Worm (Caenorhabditis elegans): ENCODE data around the gene adt-3.

The adt-3 gene

DNA sequence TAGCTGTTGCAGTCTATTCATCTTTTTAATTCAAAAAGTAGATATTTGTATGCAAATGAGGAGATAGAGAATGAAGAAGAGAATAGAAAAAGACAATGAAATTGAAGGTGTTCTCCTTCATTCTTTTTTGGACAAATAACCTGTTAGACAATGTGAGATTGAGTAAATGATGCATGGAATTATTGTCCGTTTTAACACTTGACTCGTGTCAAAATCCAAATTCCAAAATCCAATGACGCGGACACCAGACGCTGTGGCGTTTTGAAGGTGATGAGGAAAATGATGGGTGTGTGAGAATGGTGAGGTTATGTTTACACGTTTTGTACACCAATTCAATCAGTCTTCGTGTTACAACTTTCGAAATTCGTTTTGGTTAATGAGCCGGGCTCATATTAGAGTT lies 47.7 kb downstream of the adt-3 start:
- TF ChIP-seq hlh-26 (GFP tag; conservative IDR thresholded peaks at IDR 0.05) = no peak
- no peak for TF ChIP-seq D2030.7 (GFP tag; IDR thresholded peaks at IDR 0.05)
- TF ChIP-seq ama-1 (optimal IDR thresholded peaks at IDR 0.05) = no peak
- no peak for TF ChIP-seq ama-1 (GFP tag; optimal IDR thresholded peaks at IDR 0.05)
- TF ChIP-seq attf-6 (GFP tag; IDR thresholded peaks at IDR 0.05) = no peak
- TF ChIP-seq fkh-3 (tag; optimal IDR thresholded peaks at IDR 0.05) = no peak
- no peak for TF ChIP-seq rcor-1 (GFP tag; IDR thresholded peaks at IDR 0.05)
- TF ChIP-seq athp-1 (tag; optimal IDR thresholded peaks at IDR 0.05) = no peak
- no peak for TF ChIP-seq lin-54 (GFP tag; optimal IDR thresholded peaks at IDR 0.05)
- TF ChIP-seq T07F8.4 (tag; optimal IDR thresholded peaks at IDR 0.05) = no peak
- TF ChIP-seq ceh-79 (tag; optimal IDR thresholded peaks at IDR 0.05) = no peak
- no peak for TF ChIP-seq ceh-27 (GFP tag; optimal IDR thresholded peaks at IDR 0.05)
- TF ChIP-seq attf-5 (GFP tag; optimal IDR thresholded peaks at IDR 0.05) = no peak
- no peak for TF ChIP-seq lin-35 (GFP tag; optimal IDR thresholded peaks at IDR 0.05)
- no peak for TF ChIP-seq ccch-3 (GFP tag; optimal IDR thresholded peaks at IDR 0.05)
- no peak for TF ChIP-seq snpc-3.4 (tag; optimal IDR thresholded peaks at IDR 0.05)
- TF ChIP-seq ceh-100 (GFP tag; IDR thresholded peaks at IDR 0.05) = no peak
- TF ChIP-seq hrde-1 (tag; optimal IDR thresholded peaks at IDR 0.05; ENCODE audit: borderline replicate concordance) = no peak
- no peak for TF ChIP-seq nhr-120 (GFP tag; IDR thresholded peaks at IDR 0.05)
- TF ChIP-seq hlh-12 (tag; optimal IDR thresholded peaks at IDR 0.05) = no peak

DNA sequence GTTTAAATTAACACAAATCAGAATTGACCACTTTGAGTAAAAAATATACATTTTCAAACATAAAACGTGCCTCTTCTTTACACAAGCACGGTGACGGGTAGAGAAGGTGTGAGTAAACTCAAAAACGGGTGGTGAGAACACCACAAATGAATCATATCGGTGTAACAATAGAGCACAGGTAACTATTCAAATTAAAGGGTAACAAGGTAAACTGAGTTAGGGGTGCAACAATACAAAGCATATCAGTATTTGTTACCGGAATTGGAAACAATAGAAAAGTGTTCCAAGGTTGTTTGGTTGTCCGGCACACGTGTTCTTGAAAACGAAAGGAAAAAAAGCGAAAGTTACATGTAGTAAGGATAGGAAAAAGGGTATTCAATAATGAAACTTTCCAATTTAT lies 50.9 kb downstream of the adt-3 start:
- TF ChIP-seq B0261.1 (tag; optimal IDR thresholded peaks at IDR 0.05) = no peak
- no peak for TF ChIP-seq madf-6 (GFP tag; IDR thresholded peaks at IDR 0.05)
- no peak for TF ChIP-seq F57A8.1 (GFP tag; optimal IDR thresholded peaks at IDR 0.05)
- TF ChIP-seq zim-3 (tag; optimal IDR thresholded peaks at IDR 0.05) = no peak
- TF ChIP-seq die-1 (tag; optimal IDR thresholded peaks at IDR 0.05) = no peak
- TF ChIP-seq let-607 (tag; optimal IDR thresholded peaks at IDR 0.05) = no peak
- no peak for TF ChIP-seq B0019.2 (GFP tag; conservative IDR thresholded peaks at IDR 0.05)
- TF ChIP-seq somi-1 (GFP tag; optimal IDR thresholded peaks at IDR 0.05) = no peak
- no peak for TF ChIP-seq F55B11.4 (tag; optimal IDR thresholded peaks at IDR 0.05; ENCODE audit: borderline replicate concordance, insufficient read depth)
- TF ChIP-seq rpc-1 (optimal IDR thresholded peaks at IDR 0.05) = no peak
- no peak for TF ChIP-seq rpc-1 (tag; optimal IDR thresholded peaks at IDR 0.05)

Data from whole organism, young adult.